In genomic region chr3R:30794564-30795313, dm6 we compare ENCODE assay signal across 7 fruit fly cellular contexts.
TF ChIP-seq lines count a peak whose summit lies in the region.

No protein-coding gene starts in this region.

- TF ChIP-seq CTCF in whole organism, embryonic (GFP tag; optimal IDR thresholded peaks at IDR 0.05; lab: Kevin White, UChicago): no peak

TF ChIP-seq in Kc167, 6 proteins besides CTCF, POLR2A, EP300 and RAD21:
- no peak for TF ChIP-seq Sin3A (optimal IDR thresholded peaks at IDR 0.05; lab: Kevin White, UChicago)
- TF ChIP-seq psq (optimal IDR thresholded peaks at IDR 0.05; lab: Kevin White, UChicago): peak; percentile 40
- no peak for TF ChIP-seq ttk (optimal IDR thresholded peaks at IDR 0.05; lab: Kevin White, UChicago)

TF ChIP-seq in whole organism, 6 proteins besides CTCF, POLR2A, EP300 and RAD21:
- TF ChIP-seq EcR (GFP tag; optimal IDR thresholded peaks at IDR 0.05; lab: Kevin White, UChicago) (no peak), CG8478 (optimal IDR thresholded peaks at IDR 0.05; lab: Kevin White, UChicago) (peak; percentile 37), Dll (optimal IDR thresholded peaks at IDR 0.05; lab: Kevin White, UChicago) (peak; percentile 60)

TF ChIP-seq in whole organism, adult, 20 proteins besides CTCF, POLR2A, EP300 and RAD21:
- no peak for TF ChIP-seq CG5204 (GFP tag; optimal IDR thresholded peaks at IDR 0.05; lab: Kevin White, UChicago)
- TF ChIP-seq pad (GFP tag; optimal IDR thresholded peaks at IDR 0.05; lab: Kevin White, UChicago): peak; percentile 67
- no peak for TF ChIP-seq cnc (optimal IDR thresholded peaks at IDR 0.05; lab: Kevin White, UChicago)
- no peak for TF ChIP-seq CG11617 (GFP tag; optimal IDR thresholded peaks at IDR 0.05; lab: Kevin White, UChicago)
- TF ChIP-seq Mnt (GFP tag; optimal IDR thresholded peaks at IDR 0.05; lab: Kevin White, UChicago): no peak
- TF ChIP-seq CG7045 (GFP tag; optimal IDR thresholded peaks at IDR 0.05; lab: Kevin White, UChicago): no peak
- no peak for TF ChIP-seq bab1 (GFP tag; optimal IDR thresholded peaks at IDR 0.05; lab: Kevin White, UChicago)
- TF ChIP-seq toe (GFP tag; optimal IDR thresholded peaks at IDR 0.05; lab: Kevin White, UChicago): no peak
- no peak for TF ChIP-seq Crg-1 (GFP tag; optimal IDR thresholded peaks at IDR 0.05; lab: Kevin White, UChicago)
- no peak for TF ChIP-seq kay (GFP tag; lab: Kevin White, UChicago; ENCODE audit: borderline replicate concordance)
- peak; percentile 88 for TF ChIP-seq tj (GFP tag; optimal IDR thresholded peaks at IDR 0.05; lab: Kevin White, UChicago)
TF ChIP-seq in whole organism, adult: peak in this region for 2.

TF ChIP-seq in whole organism, embryonic, 481 proteins besides CTCF, POLR2A, EP300 and RAD21 (continues in another document):
- TF ChIP-seq chn (GFP tag; optimal IDR thresholded peaks at IDR 0.05; lab: Kevin White, UChicago) (peak; percentile 22), toy (GFP tag; IDR thresholded peaks at IDR 0.05; lab: Robert Waterston, UW) (no peak), aop (GFP tag; IDR thresholded peaks at IDR 0.05; lab: Robert Waterston, UW) (peak; percentile 59), MBD-R2 (GFP tag; IDR thresholded peaks at IDR 0.05; lab: Robert Waterston, UW) (peak; percentile 10; the same call in 1 of the 2 replicates), kni (GFP tag; optimal IDR thresholded peaks at IDR 0.05; lab: Kevin White, UChicago) (peak; percentile 95), CG13123 (GFP tag; optimal IDR thresholded peaks at IDR 0.05; lab: Kevin White, UChicago) (no peak), bowl (GFP tag; IDR thresholded peaks at IDR 0.05; lab: Robert Waterston, UW) (0 out of 2 replicates have a peak, but pooled peaks have one; percentile 10), D19A (tag; optimal IDR thresholded peaks at IDR 0.05; lab: Kevin White, UChicago) (peak; percentile 10), crol (GFP tag; IDR thresholded peaks at IDR 0.05; lab: Robert Waterston, UW) (peak; percentile 95), chinmo (GFP tag; IDR thresholded peaks at IDR 0.05; lab: Robert Waterston, UW; ENCODE audit: partially characterized antibody) (0 out of 4 replicates have a peak, but pooled peaks have one; percentile 11), Opbp (GFP tag; IDR thresholded peaks at IDR 0.05; lab: Robert Waterston, UW; ENCODE audit: partially characterized antibody) (peak; percentile 33; the same call in 1 of the 3 replicates), bsh (GFP tag; optimal IDR thresholded peaks at IDR 0.05; lab: Kevin White, UChicago) (peak in 1 of 2 experiments; percentile 8), sd (tag; optimal IDR thresholded peaks at IDR 0.05; lab: Kevin White, UChicago) (peak; percentile 99), abd-A (tag; optimal IDR thresholded peaks at IDR 0.05; lab: Kevin White, UChicago) (no peak), CG18262 (tag; optimal IDR thresholded peaks at IDR 0.05; lab: Kevin White, UChicago) (peak; percentile 18), sens (GFP tag; lab: Kevin White, UChicago) (peak; percentile 72), CG30431 (GFP tag; optimal IDR thresholded peaks at IDR 0.05; lab: Kevin White, UChicago) (no peak)

TF ChIP-seq in whole organism, prepupa, 60 proteins besides CTCF, POLR2A, EP300 and RAD21 (continues in another document):
- TF ChIP-seq Eip93F (GFP tag; optimal IDR thresholded peaks at IDR 0.05; lab: Kevin White, UChicago) (no peak), CG10669 (GFP tag; optimal IDR thresholded peaks at IDR 0.05; lab: Kevin White, UChicago) (peak; percentile 40), salr (GFP tag; optimal IDR thresholded peaks at IDR 0.05; lab: Kevin White, UChicago) (no peak), Hr38 (GFP tag; optimal IDR thresholded peaks at IDR 0.05; lab: Kevin White, UChicago) (no peak), CG6163 (GFP tag; IDR thresholded peaks at IDR 0.05; lab: Robert Waterston, UW) (peak; percentile 80; the same call in 2 of the 3 replicates), Blimp-1 (GFP tag; optimal IDR thresholded peaks at IDR 0.05; lab: Kevin White, UChicago) (peak; percentile 8), CG11294 (GFP tag; IDR thresholded peaks at IDR 0.05; lab: Robert Waterston, UW) (no peak), acj6 (GFP tag; optimal IDR thresholded peaks at IDR 0.05; lab: Kevin White, UChicago) (no peak), dac (GFP tag; optimal IDR thresholded peaks at IDR 0.05; lab: Kevin White, UChicago) (no peak), Eip75B (GFP tag; optimal IDR thresholded peaks at IDR 0.05; lab: Kevin White, UChicago) (peak; percentile 40), ss (GFP tag; optimal IDR thresholded peaks at IDR 0.05; lab: Kevin White, UChicago) (peak; percentile 50 to 61), Sox102F (GFP tag; optimal IDR thresholded peaks at IDR 0.05; lab: Kevin White, UChicago) (peak; percentile 1), vri (GFP tag; optimal IDR thresholded peaks at IDR 0.05; lab: Kevin White, UChicago) (no peak), CG11902 (GFP tag; optimal IDR thresholded peaks at IDR 0.05; lab: Kevin White, UChicago) (no peak), lz (GFP tag; optimal IDR thresholded peaks at IDR 0.05; lab: Kevin White, UChicago) (peak; percentile 9), Ets21C (GFP tag; optimal IDR thresholded peaks at IDR 0.05; lab: Kevin White, UChicago) (no peak), dsx (GFP tag; optimal IDR thresholded peaks at IDR 0.05; lab: Kevin White, UChicago; ENCODE audit: poor library complexity, severe bottlenecking) (peak; percentile 34), Sox14 (GFP tag; optimal IDR thresholded peaks at IDR 0.05; lab: Kevin White, UChicago) (peak; percentile 62), OdsH (GFP tag; optimal IDR thresholded peaks at IDR 0.05; lab: Kevin White, UChicago) (no peak), achi (GFP tag; optimal IDR thresholded peaks at IDR 0.05; lab: Kevin White, UChicago) (no peak)

TF ChIP-seq in whole organism, pupa, 21 proteins besides CTCF, POLR2A, EP300 and RAD21:
- TF ChIP-seq CG15710 (tag; optimal IDR thresholded peaks at IDR 0.05; lab: Kevin White, UChicago) (no peak), Ets98B (GFP tag; IDR thresholded peaks at IDR 0.05; lab: Robert Waterston, UW) (no peak; the same call in 1 of the 2 replicates), rn (GFP tag; IDR thresholded peaks at IDR 0.05; lab: Robert Waterston, UW) (0 out of 2 replicates have a peak, but pooled peaks have one; percentile 18), CG17806 (tag; optimal IDR thresholded peaks at IDR 0.05; lab: Kevin White, UChicago) (peak; percentile 47), CG14655 (GFP tag; optimal IDR thresholded peaks at IDR 0.05; lab: Kevin White, UChicago) (no peak), CG32121 (GFP tag; IDR thresholded peaks at IDR 0.05; lab: Robert Waterston, UW) (peak; percentile 16; the same call in 1 of the 2 replicates), CG13204 (GFP tag; optimal IDR thresholded peaks at IDR 0.05; lab: Kevin White, UChicago) (peak; percentile 90), fd96Ca (GFP tag; IDR thresholded peaks at IDR 0.05; lab: Robert Waterston, UW) (no peak), CG9948 (tag; optimal IDR thresholded peaks at IDR 0.05; lab: Kevin White, UChicago) (peak; percentile 4), CG8301 (tag; optimal IDR thresholded peaks at IDR 0.05; lab: Kevin White, UChicago) (no peak), CG10348 (GFP tag; IDR thresholded peaks at IDR 0.05; lab: Robert Waterston, UW) (no peak), Pif1A (GFP tag; optimal IDR thresholded peaks at IDR 0.05; lab: Kevin White, UChicago) (peak; percentile 8), gl (tag; optimal IDR thresholded peaks at IDR 0.05; lab: Kevin White, UChicago) (peak; percentile 32), EcR (GFP tag; optimal IDR thresholded peaks at IDR 0.05; lab: Kevin White, UChicago) (peak; percentile 80), CG12605 (GFP tag; IDR thresholded peaks at IDR 0.05; lab: Robert Waterston, UW) (no peak), CG4496 (GFP tag; IDR thresholded peaks at IDR 0.05; lab: Robert Waterston, UW) (no peak), Pif1B (GFP tag; optimal IDR thresholded peaks at IDR 0.05; lab: Kevin White, UChicago) (no peak), CG34367 (tag; optimal IDR thresholded peaks at IDR 0.05; lab: Kevin White, UChicago) (no peak), Snoo (tag; optimal IDR thresholded peaks at IDR 0.05; lab: Kevin White, UChicago) (no peak), D1 (tag; optimal IDR thresholded peaks at IDR 0.05; lab: Kevin White, UChicago) (no peak), CG8159 (tag; optimal IDR thresholded peaks at IDR 0.05; lab: Kevin White, UChicago) (peak; percentile 46)
TF ChIP-seq in whole organism, pupa: peak in this region for 9.

TF ChIP-seq in whole organism, wandering third instar larva, 38 proteins besides CTCF, POLR2A, EP300 and RAD21:
- no peak for TF ChIP-seq CrebA (GFP tag; optimal IDR thresholded peaks at IDR 0.05; lab: Kevin White, UChicago; ENCODE audit: borderline replicate concordance)
- peak; percentile 34 for TF ChIP-seq Vsx2 (GFP tag; optimal IDR thresholded peaks at IDR 0.05; lab: Kevin White, UChicago; ENCODE audit: partially characterized antibody)
- TF ChIP-seq br (GFP tag; optimal IDR thresholded peaks at IDR 0.05; lab: Kevin White, UChicago): peak; percentile 2
- TF ChIP-seq rgr (GFP tag; optimal IDR thresholded peaks at IDR 0.05; lab: Kevin White, UChicago): peak; percentile 4
- TF ChIP-seq fru (GFP tag; optimal IDR thresholded peaks at IDR 0.05; lab: Kevin White, UChicago): peak; percentile 28
- peak; percentile 5 for TF ChIP-seq h (GFP tag; optimal IDR thresholded peaks at IDR 0.05; lab: Kevin White, UChicago)
- no peak for TF ChIP-seq Rel (GFP tag; optimal IDR thresholded peaks at IDR 0.05; lab: Kevin White, UChicago)
- peak; percentile 21 for TF ChIP-seq Rel (tag; optimal IDR thresholded peaks at IDR 0.05; lab: Kevin White, UChicago)
- TF ChIP-seq jim (GFP tag; optimal IDR thresholded peaks at IDR 0.05; lab: Kevin White, UChicago): peak; percentile 16
- no peak for TF ChIP-seq CG9705 (GFP tag; optimal IDR thresholded peaks at IDR 0.05; lab: Kevin White, UChicago)
- peak in 1 of 2 experiments; percentile 31 for TF ChIP-seq dl (GFP tag; optimal IDR thresholded peaks at IDR 0.05; lab: Kevin White, UChicago; ENCODE audit: insufficient read depth in 1 of 2, partially characterized antibody in 2 of 2)
- peak; percentile 87 for TF ChIP-seq woc (GFP tag; optimal IDR thresholded peaks at IDR 0.05; lab: Kevin White, UChicago)
- TF ChIP-seq psq (GFP tag; optimal IDR thresholded peaks at IDR 0.05; lab: Kevin White, UChicago): peak; percentile 100
- TF ChIP-seq OdsH (GFP tag; optimal IDR thresholded peaks at IDR 0.05; lab: Kevin White, UChicago): peak; percentile 6
- no peak for TF ChIP-seq GATAd (GFP tag; optimal IDR thresholded peaks at IDR 0.05; lab: Kevin White, UChicago)
- peak in 1 of 2 experiments; percentile 31 for TF ChIP-seq foxo (GFP tag; optimal IDR thresholded peaks at IDR 0.05; lab: Kevin White, UChicago)
TF ChIP-seq in whole organism, wandering third instar larva: peak in this region for 12.
